Fruit fly (Drosophila melanogaster): ENCODE results near the gene CG13251.

Gene CG13251

dm6 chr3L:20623566-20623965, 13.4 kb upstream of the CG13251 start (continued):
- TF ChIP-seq CG30020 (tag; optimal IDR thresholded peaks at IDR 0.05) (no peak), HHEX (GFP tag; optimal IDR thresholded peaks at IDR 0.05) (no peak), ap (GFP tag; IDR thresholded peaks at IDR 0.05) (no peak), CG7839 (tag; optimal IDR thresholded peaks at IDR 0.05) (no peak), gfzf (GFP tag; optimal IDR thresholded peaks at IDR 0.05) (no peak), prd (optimal IDR thresholded peaks at IDR 0.05) (no peak), prd (GFP tag; IDR thresholded peaks at IDR 0.05) (peak; percentile 84), slp2 (GFP tag; optimal IDR thresholded peaks at IDR 0.05) (no peak), Jarid2 (GFP tag; optimal IDR thresholded peaks at IDR 0.05) (no peak), CG6854 (GFP tag; optimal IDR thresholded peaks at IDR 0.05) (no peak), crc (GFP tag; optimal IDR thresholded peaks at IDR 0.05) (no peak), CG7928 (GFP tag; optimal IDR thresholded peaks at IDR 0.05) (no peak), CG3065 (GFP tag; optimal IDR thresholded peaks at IDR 0.05) (no peak), rib (GFP tag; IDR thresholded peaks at IDR 0.05) (no peak), Dll (GFP tag; IDR thresholded peaks at IDR 0.05; ENCODE audit: partially characterized antibody) (no peak), CG13123 (GFP tag; optimal IDR thresholded peaks at IDR 0.05) (no peak), CG3726 (GFP tag; IDR thresholded peaks at IDR 0.05) (no peak), Xrp1 (GFP tag; IDR thresholded peaks at IDR 0.05) (peak; percentile 47), nmo (GFP tag; optimal IDR thresholded peaks at IDR 0.05) (peak; percentile 3), CG1647 (GFP tag; optimal IDR thresholded peaks at IDR 0.05) (no peak), pum (GFP tag; optimal IDR thresholded peaks at IDR 0.05) (no peak), CG9876 (GFP tag; optimal IDR thresholded peaks at IDR 0.05) (no peak), kay (GFP tag; optimal IDR thresholded peaks at IDR 0.05) (no peak), pzg (GFP tag; optimal IDR thresholded peaks at IDR 0.05) (no peak), ara (GFP tag; IDR thresholded peaks at IDR 0.05) (no peak), tll (GFP tag; optimal IDR thresholded peaks at IDR 0.05) (peak in 1 of 2 experiments; percentile 16), CkIIα-i1 (GFP tag; IDR thresholded peaks at IDR 0.05) (no peak), gem (tag; optimal IDR thresholded peaks at IDR 0.05) (peak; percentile 50), Asciz (GFP tag; optimal IDR thresholded peaks at IDR 0.05) (no peak), dati (GFP tag; IDR thresholded peaks at IDR 0.05) (no peak), Camta (GFP tag; optimal IDR thresholded peaks at IDR 0.05) (no peak), dimm (GFP tag; IDR thresholded peaks at IDR 0.05) (no peak), corto (GFP tag; optimal IDR thresholded peaks at IDR 0.05) (no peak), Mad (GFP tag; optimal IDR thresholded peaks at IDR 0.05) (no peak), bsh (GFP tag; optimal IDR thresholded peaks at IDR 0.05) (peak in 1 of 2 experiments; percentile 3), CG10979 (tag; optimal IDR thresholded peaks at IDR 0.05) (peak; percentile 57), hth (optimal IDR thresholded peaks at IDR 0.05) (no peak), CG15696 (tag; optimal IDR thresholded peaks at IDR 0.05) (peak; percentile 53), H2.0 (GFP tag; IDR thresholded peaks at IDR 0.05) (no peak), sd (tag; optimal IDR thresholded peaks at IDR 0.05) (no peak), CG9817 (tag; optimal IDR thresholded peaks at IDR 0.05) (no peak), CG9727 (GFP tag; optimal IDR thresholded peaks at IDR 0.05) (peak; percentile 67), CG17361 (GFP tag; IDR thresholded peaks at IDR 0.05) (0 out of 3 replicates have a peak, but pooled peaks have one; percentile 28), Eip74EF (GFP tag; optimal IDR thresholded peaks at IDR 0.05) (no peak), dmrt11E (tag; optimal IDR thresholded peaks at IDR 0.05) (peak; percentile 68), jing (GFP tag; optimal IDR thresholded peaks at IDR 0.05) (no peak), Nf-YA (GFP tag; IDR thresholded peaks at IDR 0.05) (no peak), danr (GFP tag; IDR thresholded peaks at IDR 0.05) (no peak), ro (GFP tag; IDR thresholded peaks at IDR 0.05) (no peak), CG12155 (GFP tag; optimal IDR thresholded peaks at IDR 0.05) (no peak), HmgD (GFP tag; optimal IDR thresholded peaks at IDR 0.05) (no peak), unpg (GFP tag; optimal IDR thresholded peaks at IDR 0.05) (no peak)
